Fruit fly (Drosophila melanogaster) whole organism, wandering third instar larva: Measurements from ENCODE around the gene mAChR-C.

Source experiments
- Abd-B ChIP-seq: fragments of >200 bp; optimal IDR thresholded peaks from 2 replicates; lab custom pipeline; 2017; ENCODE audit warnings: missing biosample characterization, missing genetic modification characterization
- CG32264 ChIP-seq: fragments of 200-800 bp; sonication (Bioruptor generic); optimal IDR thresholded peaks from 2 replicates; lab custom pipeline; 2016; ENCODE audit warnings: missing biosample characterization, missing genetic modification characterization
- CG9705 ChIP-seq: fragments of 200-800 bp; sonication (Bioruptor generic); optimal IDR thresholded peaks from 2 replicates; lab custom pipeline; 2018; ENCODE audit warnings: missing biosample characterization, mild to moderate bottlenecking, missing genetic modification characterization
- CrebA ChIP-seq: fragments of 200-800 bp; sonication (Bioruptor generic); optimal IDR thresholded peaks from 2 replicates; lab custom pipeline; 2016; ENCODE audit warnings: missing biosample characterization, mild to moderate bottlenecking, missing genetic modification characterization, borderline replicate concordance
- Dfd ChIP-seq: fragments of >200 bp; optimal IDR thresholded peaks from 2 replicates; lab custom pipeline; 2017; ENCODE audit warnings: missing biosample characterization, missing genetic modification characterization
- Dif ChIP-seq: fragments of 200-275, 200-300 bp; sonication (Bioruptor generic); optimal IDR thresholded peaks from 2 replicates; lab custom pipeline; 2018; ENCODE audit warnings: missing biosample characterization, missing genetic modification characterization; ENCODE audit not compliant: partially characterized antibody
- GATAd ChIP-seq: sonication (Bioruptor generic); optimal IDR thresholded peaks from 2 replicates; lab custom pipeline; 2016; ENCODE audit warnings: missing biosample characterization, missing genetic modification characterization
- HLH106 ChIP-seq: fragments of 200-800 bp; optimal IDR thresholded peaks from 3 replicates; lab custom pipeline; 2019; ENCODE audit warnings: missing biosample characterization, mild to moderate bottlenecking, missing genetic modification characterization, moderate library complexity
- Hnf4 ChIP-seq: fragments of 200-800 bp; sonication (Bioruptor generic); optimal IDR thresholded peaks from 2 replicates; lab custom pipeline; 2016; ENCODE audit warnings: missing biosample characterization, mild to moderate bottlenecking, missing genetic modification characterization
- Hr78 ChIP-seq: fragments of >200 bp; optimal IDR thresholded peaks from 2 replicates; lab custom pipeline; 2017; ENCODE audit warnings: missing biosample characterization, missing genetic modification characterization
- Hr83 ChIP-seq: fragments of 200-300 bp; sonication (Bioruptor generic); optimal IDR thresholded peaks from 2 replicates; lab custom pipeline; 2016; ENCODE audit warnings: missing biosample characterization, mild to moderate bottlenecking, missing genetic modification characterization, moderate library complexity; ENCODE audit not compliant: poor library complexity, severe bottlenecking
- Jra ChIP-seq: sonication (Bioruptor generic); optimal IDR thresholded peaks from 2 replicates; lab custom pipeline; 2016; ENCODE audit warnings: missing biosample characterization, missing genetic modification characterization
- Mio ChIP-seq: sonication (Bioruptor generic); optimal IDR thresholded peaks from 2 replicates; lab custom pipeline; 2016; ENCODE audit warnings: missing biosample characterization, missing genetic modification characterization
- Myc ChIP-seq: fragments of >200 bp; optimal IDR thresholded peaks from 2 replicates; lab custom pipeline; 2017
- N ChIP-seq: fragments of >200 bp; optimal IDR thresholded peaks from 2 replicates; lab custom pipeline; 2018; ENCODE audit warnings: missing biosample characterization, missing external identifiers, missing genetic modification characterization
- OdsH ChIP-seq: fragments of 200-800 bp; sonication (Bioruptor generic); optimal IDR thresholded peaks from 2 replicates; lab custom pipeline; 2016; ENCODE audit warnings: missing biosample characterization, mild to moderate bottlenecking, missing genetic modification characterization
- Rel ChIP-seq, 2 experiments: fragments of 200-800 bp; sonication (Bioruptor generic) in 1 of 2; optimal IDR thresholded peaks; 2 replicates in 1 of 2; 3 replicates in 1 of 2; lab custom pipeline; 2016 to 2019; ENCODE audit warnings: mild to moderate bottlenecking in 2 of 2, missing biosample characterization in 2 of 2, missing genetic modification characterization in 2 of 2, moderate library complexity in 1 of 2
- Sp1 ChIP-seq: fragments of 200-800 bp; sonication (Bioruptor generic); optimal IDR thresholded peaks from 3 replicates; lab custom pipeline; 2019; ENCODE audit warnings: missing biosample characterization, mild to moderate bottlenecking, missing genetic modification characterization, moderate library complexity
- Vsx2 ChIP-seq: fragments of 200-300, 225-300 bp; sonication (Bioruptor generic); optimal IDR thresholded peaks from 2 replicates; lab custom pipeline; 2018; ENCODE audit warnings: missing biosample characterization, missing genetic modification characterization; ENCODE audit not compliant: partially characterized antibody
- br ChIP-seq: fragments of 200-800 bp; sonication (Bioruptor generic); optimal IDR thresholded peaks from 2 replicates; lab custom pipeline; 2016; ENCODE audit warnings: missing biosample characterization, missing genetic modification characterization
- brk ChIP-seq: fragments of 200-800 bp; sonication (Bioruptor generic); optimal IDR thresholded peaks from 2 replicates; lab custom pipeline; 2016; ENCODE audit warnings: missing biosample characterization, mild to moderate bottlenecking, missing genetic modification characterization
- dl ChIP-seq, 2 experiments: fragments of 175-275, 200-275 bp in 1 of 2; fragments of 200-275 bp in 1 of 2; sonication (Bioruptor generic); optimal IDR thresholded peaks; lab custom pipeline; 2018; ENCODE audit warnings: mild to moderate bottlenecking in 2 of 2, missing biosample characterization in 2 of 2, missing genetic modification characterization in 2 of 2, moderate library complexity in 2 of 2; ENCODE audit not compliant: partially characterized antibody in 2 of 2, insufficient read depth in 1 of 2
- dmrt93B ChIP-seq: fragments of 200-800 bp; sonication (Bioruptor generic); optimal IDR thresholded peaks from 2 replicates; lab custom pipeline; 2018; ENCODE audit warnings: missing biosample characterization, mild to moderate bottlenecking, missing genetic modification characterization
- dsf ChIP-seq: sonication (Bioruptor generic); optimal IDR thresholded peaks from 2 replicates; lab custom pipeline; 2016; ENCODE audit warnings: missing biosample characterization, missing genetic modification characterization, borderline replicate concordance
- ey ChIP-seq: fragments of 200-800 bp; sonication (Bioruptor generic); optimal IDR thresholded peaks from 2 replicates; lab custom pipeline; 2016; ENCODE audit warnings: missing biosample characterization, missing genetic modification characterization
- foxo ChIP-seq, 2 experiments: fragments of 200-800 bp; sonication (Bioruptor generic); optimal IDR thresholded peaks; 2 replicates in 1 of 2; 3 replicates in 1 of 2; lab custom pipeline; 2016 to 2017; ENCODE audit warnings: missing biosample characterization in 2 of 2, missing genetic modification characterization in 2 of 2
- fru ChIP-seq: fragments of 200-800 bp; sonication (Bioruptor generic); optimal IDR thresholded peaks from 3 replicates; lab custom pipeline; 2016; ENCODE audit warnings: missing biosample characterization, mild to moderate bottlenecking, missing genetic modification characterization
- h ChIP-seq: fragments of 200-800 bp; sonication (Bioruptor generic); optimal IDR thresholded peaks from 3 replicates; lab custom pipeline; 2016; ENCODE audit warnings: missing biosample characterization, mild to moderate bottlenecking, missing genetic modification characterization
- jim ChIP-seq: fragments of 175-275, 200-325 bp; sonication (Bioruptor generic); optimal IDR thresholded peaks from 2 replicates; lab custom pipeline; 2016; ENCODE audit warnings: missing biosample characterization, mild to moderate bottlenecking, missing genetic modification characterization
- lola ChIP-seq: fragments of >200 bp; optimal IDR thresholded peaks from 2 replicates; lab custom pipeline; 2017; ENCODE audit warnings: missing biosample characterization, missing genetic modification characterization
- pan ChIP-seq: fragments of >200 bp; optimal IDR thresholded peaks from 2 replicates; lab custom pipeline; 2017
- psq ChIP-seq: fragments of 200-800 bp; sonication (Bioruptor generic); optimal IDR thresholded peaks from 3 replicates; lab custom pipeline; 2017; ENCODE audit warnings: missing biosample characterization, mild to moderate bottlenecking, missing genetic modification characterization, moderate library complexity
- rgr ChIP-seq: fragments of 200-800 bp; sonication (Bioruptor generic); optimal IDR thresholded peaks from 3 replicates; lab custom pipeline; 2016; ENCODE audit warnings: missing biosample characterization, mild to moderate bottlenecking, missing genetic modification characterization
- sage ChIP-seq: fragments of 200-800 bp; sonication (Bioruptor generic); optimal IDR thresholded peaks from 2 replicates; lab custom pipeline; 2016; ENCODE audit warnings: missing biosample characterization, mild to moderate bottlenecking, missing genetic modification characterization
- sv ChIP-seq: fragments of 200-800 bp; sonication (Bioruptor generic); optimal IDR thresholded peaks from 3 replicates; lab custom pipeline; 2016; ENCODE audit warnings: missing biosample characterization, missing genetic modification characterization
- tai ChIP-seq: sonication (Bioruptor generic); optimal IDR thresholded peaks from 2 replicates; lab custom pipeline; 2016; ENCODE audit warnings: missing biosample characterization, missing genetic modification characterization
- usp ChIP-seq: fragments of >200 bp; optimal IDR thresholded peaks from 2 replicates; lab custom pipeline; 2017; ENCODE audit warnings: missing biosample characterization, missing genetic modification characterization
- woc ChIP-seq: sonication (Bioruptor generic); optimal IDR thresholded peaks from 2 replicates; lab custom pipeline; 2016; ENCODE audit warnings: missing biosample characterization, mild to moderate bottlenecking, missing genetic modification characterization

Gene mAChR-C

DNA sequence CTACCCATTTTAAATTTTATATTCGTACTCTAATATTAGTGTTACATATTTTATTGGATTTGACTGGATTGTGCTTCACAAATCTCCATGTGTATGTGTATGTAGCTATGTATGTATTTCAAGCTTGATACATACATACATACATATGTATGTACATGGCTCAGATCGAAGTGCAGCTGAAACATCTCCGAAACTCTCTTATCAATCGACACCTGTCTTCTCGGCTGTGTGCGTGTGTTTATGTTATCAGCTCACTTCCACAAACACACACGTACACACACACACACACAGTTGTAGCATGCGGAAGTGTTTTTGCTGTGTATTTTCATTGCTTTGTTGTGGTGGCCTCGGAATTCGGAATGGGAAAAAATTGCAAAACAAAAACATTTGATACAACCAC, 26.8 kb upstream of the mAChR-C start:
- no peak for TF ChIP-seq Hr78
- TF ChIP-seq N: no peak
- no peak for TF ChIP-seq ey (GFP tag; lab: Kevin White, UChicago)
- no peak for TF ChIP-seq fru
- TF ChIP-seq psq (GFP tag; lab: Kevin White, UChicago): no peak
- TF ChIP-seq, all 38 proteins: peak for 0

DNA sequence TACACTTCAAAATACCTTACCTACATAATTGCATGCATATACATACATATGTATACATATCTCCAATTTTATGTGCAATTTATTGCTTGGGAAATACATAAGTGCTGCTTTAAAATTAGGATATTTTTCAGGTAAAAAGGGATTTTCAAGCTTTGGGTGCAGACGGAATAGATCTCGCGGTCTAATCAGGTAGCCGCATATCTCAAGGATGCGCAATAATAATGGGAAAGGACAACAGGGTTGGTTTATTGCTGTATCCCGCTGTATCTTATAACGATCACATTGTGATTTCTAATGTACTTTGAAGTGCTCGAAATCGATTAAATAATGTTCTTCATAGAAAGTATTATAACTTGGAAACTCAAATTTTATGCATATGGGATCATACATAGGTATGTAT, 25.2 kb upstream of the mAChR-C start:
- no peak for TF ChIP-seq dmrt93B (GFP tag; lab: Kevin White, UChicago)
- TF ChIP-seq GATAd: no peak
- no peak for TF ChIP-seq Hnf4
- no peak for TF ChIP-seq lola

DNA sequence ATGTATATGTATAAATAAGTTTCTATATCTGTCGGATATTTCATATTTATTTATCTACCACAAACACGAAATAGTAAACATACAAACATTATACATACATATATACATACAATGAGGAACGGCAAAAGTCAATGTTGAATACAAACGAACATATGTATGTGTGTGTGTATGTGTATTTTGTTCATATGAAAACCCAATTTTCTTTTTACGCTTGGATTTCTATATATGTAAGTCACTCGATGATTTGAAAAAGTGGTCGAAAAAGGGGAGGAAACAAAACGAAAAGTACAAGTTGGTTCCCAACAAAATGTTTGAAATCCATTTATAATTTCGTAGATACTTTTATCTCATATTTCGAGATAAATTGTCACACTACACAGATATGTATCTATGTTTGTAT, 24.8 kb upstream of the mAChR-C start:
- TF ChIP-seq brk (no peak), woc (GFP tag; lab: Kevin White, UChicago) (no peak), pan (lab: Kevin White, UChicago) (no peak), h (GFP tag; lab: Kevin White, UChicago) (no peak), fru (no peak), Abd-B (GFP tag; lab: Kevin White, UChicago) (no peak), dsf (GFP tag; lab: Kevin White, UChicago) (no peak)
- TF ChIP-seq, all 38 proteins: peak for 0

DNA sequence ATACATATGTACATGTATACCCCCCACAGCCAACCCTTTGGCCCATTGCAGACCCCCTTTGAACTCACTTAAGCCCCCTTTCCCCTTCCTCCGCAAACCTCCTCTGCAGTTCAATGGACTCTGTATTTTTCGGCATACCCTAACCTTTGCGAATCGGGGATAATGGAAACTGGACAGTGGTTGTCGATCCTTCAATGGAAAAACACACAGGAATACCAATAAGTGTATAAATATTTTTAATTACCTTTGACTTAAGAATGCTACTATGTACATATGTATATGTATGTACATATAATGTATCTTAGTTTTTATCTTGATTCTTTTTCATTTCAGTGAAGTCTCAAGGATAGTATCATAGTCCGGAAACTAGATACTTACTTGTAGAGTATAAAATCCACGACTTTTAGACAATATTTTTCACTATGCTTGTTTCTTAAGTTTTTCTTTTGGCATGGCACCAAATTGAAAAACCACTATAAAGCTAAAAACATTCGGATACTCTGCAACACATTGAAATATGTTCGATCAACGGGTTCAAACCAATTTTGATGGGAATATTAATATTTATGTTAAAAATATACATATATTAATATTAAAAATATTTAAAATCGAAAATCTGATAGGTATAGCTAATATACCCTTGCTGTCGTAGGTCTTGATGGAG, 24.0 kb upstream of the mAChR-C start:
- peak; percentile 29 for TF ChIP-seq br
- peak; percentile 31 for TF ChIP-seq dmrt93B (GFP tag; lab: Kevin White, UChicago)
- no peak for TF ChIP-seq Dfd (GFP tag; lab: Kevin White, UChicago)
- no peak for TF ChIP-seq dsf (GFP tag; lab: Kevin White, UChicago)
- TF ChIP-seq Hr78: no peak
- TF ChIP-seq GATAd: no peak
- no peak for TF ChIP-seq lola
- TF ChIP-seq HLH106 (tag; lab: Kevin White, UChicago): peak; percentile 71
- TF ChIP-seq jim (GFP tag; lab: Kevin White, UChicago): no peak
- TF ChIP-seq Hnf4: peak; percentile 30
- no peak for TF ChIP-seq Mio (GFP tag; lab: Kevin White, UChicago)
- TF ChIP-seq sage (GFP tag; lab: Kevin White, UChicago): no peak
- peak; percentile 15 for TF ChIP-seq CG32264 (GFP tag; lab: Kevin White, UChicago)
- TF ChIP-seq fru: peak; percentile 48
- no peak for TF ChIP-seq Myc (lab: Kevin White, UChicago)
- no peak for TF ChIP-seq tai (GFP tag; lab: Kevin White, UChicago)
- no peak for TF ChIP-seq Rel (GFP tag; optimal IDR thresholded peaks at IDR 0.05; lab: Kevin White, UChicago)
- peak; percentile 6 for TF ChIP-seq Rel (tag; optimal IDR thresholded peaks at IDR 0.05; lab: Kevin White, UChicago)
- no peak for TF ChIP-seq Dif (GFP tag; lab: Kevin White, UChicago)
- TF ChIP-seq OdsH (GFP tag; lab: Kevin White, UChicago): peak; percentile 25
- TF ChIP-seq Jra (GFP tag; lab: Kevin White, UChicago): no peak
- TF ChIP-seq h (GFP tag; lab: Kevin White, UChicago): peak; percentile 52
- peak; percentile 38 for TF ChIP-seq rgr (GFP tag; lab: Kevin White, UChicago)
- TF ChIP-seq Vsx2: no peak
- TF ChIP-seq CrebA (GFP tag; lab: Kevin White, UChicago): no peak
- TF ChIP-seq woc (GFP tag; lab: Kevin White, UChicago): peak; percentile 11
- TF ChIP-seq dl (GFP tag; optimal IDR thresholded peaks at IDR 0.05; lab: Kevin White, UChicago; ENCODE audit: insufficient read depth in 1 of 2, partially characterized antibody in 2 of 2): no peak
- no peak for TF ChIP-seq usp
- no peak for TF ChIP-seq Abd-B (GFP tag; lab: Kevin White, UChicago)
- no peak for TF ChIP-seq N
- TF ChIP-seq Hr83 (GFP tag; lab: Kevin White, UChicago): no peak
- peak; percentile 62 for TF ChIP-seq Sp1
- TF ChIP-seq CG9705 (GFP tag; lab: Kevin White, UChicago): peak; percentile 40
- no peak for TF ChIP-seq pan (lab: Kevin White, UChicago)
- peak in 1 of 2 experiments; percentile 61 for TF ChIP-seq foxo (GFP tag; optimal IDR thresholded peaks at IDR 0.05; lab: Kevin White, UChicago)
- TF ChIP-seq psq (GFP tag; lab: Kevin White, UChicago): peak; percentile 25
- no peak for TF ChIP-seq sv (GFP tag; lab: Kevin White, UChicago)
- TF ChIP-seq brk: no peak
- peak; percentile 54 for TF ChIP-seq ey (GFP tag; lab: Kevin White, UChicago)
